Fruit fly (Drosophila melanogaster) whole organism, embryonic: ENCODE results near the gene SamDC.

Experiments
- Asciz ChIP-seq: fragments of 200-800 bp; sonication (Bioruptor generic); optimal IDR thresholded peaks from 2 replicates; lab custom pipeline; 2017; ENCODE audit warnings: missing biosample characterization, mild to moderate bottlenecking, missing genetic modification characterization, missing genetic modification reagents
- CG10209 ChIP-seq: fragments of 200-800 bp; sonication (Bioruptor generic); optimal IDR thresholded peaks from 3 replicates; lab custom pipeline; 2017; ENCODE audit warnings: missing biosample characterization, mild to moderate bottlenecking, missing genetic modification characterization, missing genetic modification reagents
- CG11093 ChIP-seq: fragments of 200-800 bp; sonication (Bioruptor generic); IDR thresholded peaks from 3 replicates; pipeline ENCODE4 v1.3.6; 2022; ENCODE audit warnings: missing biosample characterization, missing genetic modification characterization
- CG11398 ChIP-seq: fragments of 200-800 bp; sonication (Bioruptor generic); optimal IDR thresholded peaks from 2 replicates; lab custom pipeline; 2016; ENCODE audit warnings: missing biosample characterization, missing genetic modification characterization
- CG11456 ChIP-seq: fragments of 200-800 bp; sonication (Bioruptor generic); IDR thresholded peaks from 3 replicates; pipeline ENCODE4 v1.3.6; 2022; ENCODE audit warnings: missing biosample characterization, missing genetic modification characterization
- CG12659 ChIP-seq: fragments of 200-800 bp; sonication (Bioruptor generic); optimal IDR thresholded peaks from 3 replicates; lab custom pipeline; 2017; ENCODE audit warnings: mild to moderate bottlenecking, missing biosample characterization, missing genetic modification reagents, missing genetic modification characterization
- CG17802 ChIP-seq: fragments of 200-800 bp; sonication (Bioruptor generic); optimal IDR thresholded peaks from 2 replicates; lab custom pipeline; 2018; ENCODE audit warnings: missing biosample characterization, mild to moderate bottlenecking, missing genetic modification characterization, moderate library complexity
- CG2116 ChIP-seq: fragments of 200-800 bp; sonication (Bioruptor generic); optimal IDR thresholded peaks from 3 replicates; lab custom pipeline; 2018; ENCODE audit warnings: missing biosample characterization, mild to moderate bottlenecking, missing genetic modification characterization
- CG2129 ChIP-seq: fragments of 200-800 bp; sonication (Bioruptor generic); IDR thresholded peaks from 2 replicates; pipeline ENCODE4 v1.3.6; 2022; ENCODE audit warnings: missing biosample characterization, missing genetic modification characterization; ENCODE audit not compliant: partially characterized antibody
- CG2875 ChIP-seq: fragments of 200-800 bp; sonication (Bioruptor generic); optimal IDR thresholded peaks from 2 replicates; lab custom pipeline; 2017; ENCODE audit warnings: missing biosample characterization, mild to moderate bottlenecking, missing genetic modification characterization, missing genetic modification reagents
- CG30431 ChIP-seq: fragments of 200-800 bp; sonication (Bioruptor generic); optimal IDR thresholded peaks from 2 replicates; lab custom pipeline; 2017; ENCODE audit warnings: missing biosample characterization, missing genetic modification characterization
- CG33213 ChIP-seq: fragments of 200-800 bp; sonication (Bioruptor generic); optimal IDR thresholded peaks from 3 replicates; lab custom pipeline; 2016; ENCODE audit warnings: missing biosample characterization, missing genetic modification characterization
- CG42726 ChIP-seq: fragments of 200-800 bp; sonication (Bioruptor generic); IDR thresholded peaks from 2 replicates; pipeline ENCODE4 v1.3.6; 2022; ENCODE audit warnings: missing biosample characterization, missing genetic modification characterization; ENCODE audit not compliant: partially characterized antibody
- CG4404 ChIP-seq: fragments of 200-800 bp; sonication (Bioruptor generic); IDR thresholded peaks from 2 replicates; pipeline ENCODE4 v1.3.6; 2022; ENCODE audit warnings: missing biosample characterization, missing genetic modification characterization
- CG6254 ChIP-seq: fragments of 200-800 bp; sonication (Bioruptor generic); optimal IDR thresholded peaks from 3 replicates; lab custom pipeline; 2017; ENCODE audit warnings: mild to moderate bottlenecking, missing biosample characterization, missing genetic modification reagents, missing genetic modification characterization
- CG6683 ChIP-seq: fragments of 200-800 bp; sonication (Bioruptor generic); optimal IDR thresholded peaks from 2 replicates; lab custom pipeline; 2017; ENCODE audit warnings: missing biosample characterization, mild to moderate bottlenecking, missing genetic modification characterization, missing genetic modification reagents
- CG6813 ChIP-seq: fragments of 200-800 bp; sonication (Bioruptor generic); optimal IDR thresholded peaks from 2 replicates; lab custom pipeline; 2017; ENCODE audit warnings: missing biosample characterization, missing genetic modification characterization, mild to moderate bottlenecking, moderate library complexity, missing genetic modification reagents
- CG6854 ChIP-seq: fragments of 200-800 bp; sonication (Bioruptor generic); optimal IDR thresholded peaks from 3 replicates; lab custom pipeline; 2017; ENCODE audit warnings: missing biosample characterization, mild to moderate bottlenecking, missing genetic modification characterization
- CG7786 ChIP-seq: fragments of 200-800 bp; sonication (Bioruptor generic); optimal IDR thresholded peaks from 2 replicates; lab custom pipeline; 2016; ENCODE audit warnings: missing biosample characterization, missing genetic modification characterization
- CG7987 ChIP-seq: fragments of 200-800 bp; sonication (Bioruptor generic); optimal IDR thresholded peaks from 2 replicates; lab custom pipeline; 2018; ENCODE audit warnings: missing biosample characterization, mild to moderate bottlenecking, missing genetic modification characterization, moderate library complexity
- CG8924 ChIP-seq: fragments of 200-800 bp; optimal IDR thresholded peaks from 3 replicates; lab custom pipeline; 2019; ENCODE audit warnings: missing biosample characterization, mild to moderate bottlenecking, missing genetic modification characterization, moderate library complexity
- CG9215 ChIP-seq: fragments of 200-800 bp; sonication (Bioruptor generic); IDR thresholded peaks from 2 replicates; pipeline ENCODE4 v1.3.6; 2022; ENCODE audit warnings: missing biosample characterization, missing genetic modification characterization
- CG9609 ChIP-seq: fragments of 200-800 bp; sonication (Bioruptor generic); optimal IDR thresholded peaks from 3 replicates; lab custom pipeline; 2016; ENCODE audit warnings: missing biosample characterization, missing genetic modification characterization
- CG9817 ChIP-seq: fragments of 200-800 bp; sonication (Bioruptor generic); optimal IDR thresholded peaks from 2 replicates; lab custom pipeline; 2018; ENCODE audit warnings: missing biosample characterization, mild to moderate bottlenecking, missing genetic modification characterization, moderate library complexity
- CG9932 ChIP-seq: fragments of 200-800 bp; sonication (Bioruptor generic); IDR thresholded peaks from 2 replicates; pipeline ENCODE4 v1.3.6; 2022; ENCODE audit warnings: missing biosample characterization, missing genetic modification characterization
- CHES-1-like ChIP-seq: fragments of 200-800 bp; sonication (Bioruptor generic); optimal IDR thresholded peaks from 2 replicates; lab custom pipeline; 2016; ENCODE audit warnings: missing biosample characterization, missing genetic modification characterization
- D19A ChIP-seq: fragments of 200-800 bp; optimal IDR thresholded peaks from 3 replicates; lab custom pipeline; 2019; ENCODE audit warnings: missing biosample characterization, mild to moderate bottlenecking, missing genetic modification characterization, moderate library complexity
- Dad ChIP-seq: fragments of 200-800 bp; sonication (Bioruptor generic); optimal IDR thresholded peaks from 3 replicates; lab custom pipeline; 2016; ENCODE audit warnings: missing biosample characterization, missing genetic modification characterization
- E2f2 ChIP-seq: fragments of 200-800 bp; sonication (Bioruptor generic); IDR thresholded peaks from 2 replicates; pipeline ENCODE4 v1.3.6; 2022; ENCODE audit warnings: missing biosample characterization, missing genetic modification characterization
- HLHmδ ChIP-seq: fragments of 200-800 bp; sonication (Bioruptor generic); optimal IDR thresholded peaks from 2 replicates; lab custom pipeline; 2018; ENCODE audit warnings: missing biosample characterization, mild to moderate bottlenecking, missing genetic modification characterization, moderate library complexity
- Hand ChIP-seq: fragments of 200-800 bp; sonication (Bioruptor generic); optimal IDR thresholded peaks from 2 replicates; lab custom pipeline; 2017; ENCODE audit warnings: mild to moderate bottlenecking, missing biosample characterization, missing genetic modification reagents, missing genetic modification characterization
- Hmx ChIP-seq: fragments of 200-800 bp; sonication (Bioruptor generic); optimal IDR thresholded peaks from 2 replicates; lab custom pipeline; 2016; ENCODE audit warnings: missing biosample characterization, missing genetic modification characterization
- Hr3 ChIP-seq: fragments of 200-800 bp; sonication (Bioruptor generic); optimal IDR thresholded peaks from 3 replicates; lab custom pipeline; 2016; ENCODE audit warnings: missing biosample characterization, missing genetic modification characterization
- Lhr ChIP-seq: fragments of 200-800 bp; sonication (Bioruptor generic); optimal IDR thresholded peaks from 3 replicates; lab custom pipeline; 2017; ENCODE audit warnings: mild to moderate bottlenecking, missing biosample characterization, missing genetic modification reagents, missing genetic modification characterization
- MTF-1 ChIP-seq: fragments of 200-800 bp; sonication (Bioruptor generic); optimal IDR thresholded peaks from 2 replicates; lab custom pipeline; 2018; ENCODE audit warnings: missing biosample characterization, mild to moderate bottlenecking, missing genetic modification characterization, borderline replicate concordance
- NC2α ChIP-seq: fragments of 200-800 bp; sonication (Bioruptor generic); optimal IDR thresholded peaks from 2 replicates; lab custom pipeline; 2016; ENCODE audit warnings: missing biosample characterization, missing genetic modification characterization
- Neu2 ChIP-seq: fragments of 200-800 bp; sonication (Bioruptor generic); optimal IDR thresholded peaks from 3 replicates; lab custom pipeline; 2016; ENCODE audit warnings: missing biosample characterization, missing genetic modification characterization, borderline replicate concordance
- Nf-YC ChIP-seq: fragments of 200-800 bp; optimal IDR thresholded peaks from 3 replicates; lab custom pipeline; 2019; ENCODE audit warnings: missing biosample characterization, mild to moderate bottlenecking, missing genetic modification characterization, moderate library complexity
- Six4 ChIP-seq: fragments of 200-800 bp; sonication (Bioruptor generic); optimal IDR thresholded peaks from 2 replicates; lab custom pipeline; 2016; ENCODE audit warnings: missing biosample characterization, missing genetic modification characterization
- TFAM ChIP-seq: fragments of 200-800 bp; sonication (Bioruptor generic); optimal IDR thresholded peaks from 2 replicates; lab custom pipeline; 2017; ENCODE audit warnings: missing biosample characterization, missing genetic modification characterization, inconsistent platforms
- Xrp1 ChIP-seq: fragments of 200-800 bp; sonication (Bioruptor generic); IDR thresholded peaks from 2 replicates; pipeline ENCODE4 v1.3.6; 2022; ENCODE audit warnings: missing biosample characterization, missing genetic modification characterization
- en ChIP-seq: fragments of 200-800 bp; sonication (Bioruptor generic); optimal IDR thresholded peaks from 2 replicates; lab custom pipeline; 2016; ENCODE audit warnings: missing biosample characterization, missing genetic modification characterization
- gcm2 ChIP-seq: fragments of 200-800 bp; sonication (Bioruptor generic); optimal IDR thresholded peaks from 2 replicates; lab custom pipeline; 2016; ENCODE audit warnings: missing biosample characterization, missing genetic modification characterization
- mam ChIP-seq: fragments of 200-800 bp; sonication (Bioruptor generic); optimal IDR thresholded peaks from 3 replicates; lab custom pipeline; 2016; ENCODE audit warnings: missing biosample characterization, missing genetic modification characterization
- phol ChIP-seq: fragments of 200-800 bp; sonication (Bioruptor generic); optimal IDR thresholded peaks from 3 replicates; lab custom pipeline; 2018; ENCODE audit warnings: missing biosample characterization, mild to moderate bottlenecking, missing genetic modification characterization, moderate library complexity
- ssp ChIP-seq: fragments of 200-800 bp; sonication (Bioruptor generic); IDR thresholded peaks from 2 replicates; pipeline ENCODE4 v1.3.6; 2022; ENCODE audit warnings: missing biosample characterization, missing genetic modification characterization
- stwl ChIP-seq: fragments of 200-800 bp; sonication (Bioruptor generic); optimal IDR thresholded peaks from 3 replicates; lab custom pipeline; 2018; ENCODE audit warnings: missing biosample characterization, mild to moderate bottlenecking, missing genetic modification characterization, moderate library complexity
- trem ChIP-seq: fragments of 200-800 bp; optimal IDR thresholded peaks from 3 replicates; lab custom pipeline; 2019; ENCODE audit warnings: missing biosample characterization, mild to moderate bottlenecking, missing genetic modification characterization, moderate library complexity
- vvl ChIP-seq: fragments of 200-800 bp; sonication (Bioruptor generic); IDR thresholded peaks from 2 replicates; pipeline ENCODE4 v1.3.6; 2022; ENCODE audit warnings: missing biosample characterization, missing genetic modification characterization

SamDC gene

DNA sequence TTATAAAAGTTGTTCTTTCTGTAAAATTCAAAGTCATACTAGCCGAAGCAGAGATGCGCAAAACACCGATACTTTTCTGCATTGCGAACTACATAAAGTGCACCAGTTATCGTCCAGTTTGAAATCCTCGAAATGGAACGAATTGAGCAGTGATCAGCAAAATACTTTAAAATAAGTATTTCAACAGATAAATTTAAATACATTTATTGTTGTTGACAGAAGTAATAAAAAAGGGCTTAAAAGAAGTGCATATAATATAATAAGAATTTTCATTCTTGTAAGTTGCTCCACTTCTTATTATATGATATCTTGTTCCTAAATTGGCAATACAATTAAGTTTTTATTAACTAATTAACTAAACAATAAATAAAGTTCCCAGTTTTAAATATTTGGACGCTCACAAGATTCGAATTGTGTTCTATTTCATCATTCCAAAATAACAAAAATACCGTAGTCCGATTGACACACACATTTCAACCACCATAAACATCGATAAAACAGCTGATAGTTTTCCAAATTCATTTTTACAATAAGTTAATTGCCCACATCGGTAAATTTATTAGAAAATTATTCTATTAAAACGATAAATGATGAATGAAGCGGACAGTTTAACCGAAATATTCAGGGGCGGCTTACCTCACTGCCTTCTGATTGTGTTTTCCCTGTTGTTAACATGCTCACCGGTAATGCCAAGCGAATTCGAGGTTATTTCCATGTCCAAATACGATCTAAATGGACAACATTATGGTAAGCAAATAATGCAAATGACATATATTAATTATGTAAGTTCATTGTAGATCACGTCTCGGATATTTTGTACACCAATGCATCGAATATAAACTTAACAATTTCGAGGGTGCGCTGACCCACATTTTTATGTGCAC lies 24.7 kb upstream of the SamDC start, which contains the start of the genes Usp14 and CG4972 (continued):
- TF ChIP-seq CHES-1-like (GFP tag; lab: Kevin White, UChicago) (no peak), trem (tag; lab: Kevin White, UChicago) (peak; percentile 32), CG30431 (no peak), stwl (tag; lab: Kevin White, UChicago) (no peak), CG9215 (GFP tag; lab: Robert Waterston, UW) (no peak), Neu2 (GFP tag; lab: Kevin White, UChicago) (no peak), ssp (peak; percentile 83), CG2875 (no peak), CG9609 (GFP tag; lab: Kevin White, UChicago) (no peak), Nf-YC (tag; lab: Kevin White, UChicago) (no peak), CG33213 (no peak), Six4 (GFP tag; lab: Kevin White, UChicago) (no peak), E2f2 (GFP tag; lab: Robert Waterston, UW) (no peak), CG11398 (GFP tag; lab: Kevin White, UChicago) (no peak), en (GFP tag; lab: Kevin White, UChicago) (no peak), CG42726 (GFP tag; lab: Robert Waterston, UW) (0 out of 2 replicates have a peak, but pooled peaks have one; percentile 9), CG4404 (GFP tag; lab: Robert Waterston, UW) (no peak), CG11093 (no peak), HLHmδ (no peak), CG6854 (GFP tag; lab: Kevin White, UChicago) (no peak), TFAM (GFP tag; lab: Kevin White, UChicago) (no peak), CG2129 (GFP tag; lab: Robert Waterston, UW) (no peak; the same call in 1 of the 2 replicates), phol (tag; lab: Kevin White, UChicago) (peak; percentile 60), CG10209 (GFP tag; lab: Kevin White, UChicago) (no peak), CG7987 (GFP tag; lab: Kevin White, UChicago) (no peak), CG6813 (GFP tag; lab: Kevin White, UChicago) (no peak), Asciz (GFP tag; lab: Kevin White, UChicago) (no peak), Hr3 (GFP tag; lab: Kevin White, UChicago) (peak; percentile 0), Lhr (peak; percentile 9), CG17802 (tag; lab: Kevin White, UChicago) (peak; percentile 86), Hmx (GFP tag; lab: Kevin White, UChicago) (no peak), CG6254 (GFP tag; lab: Kevin White, UChicago) (no peak), CG9932 (no peak; the same call in 1 of the 2 replicates), Hand (GFP tag; lab: Kevin White, UChicago) (no peak), NC2α (GFP tag; lab: Kevin White, UChicago) (no peak), CG2116 (GFP tag; lab: Kevin White, UChicago) (peak; percentile 56), CG12659 (GFP tag; lab: Kevin White, UChicago) (peak; percentile 41), CG9817 (tag; lab: Kevin White, UChicago) (no peak), Xrp1 (GFP tag; lab: Robert Waterston, UW) (no peak), MTF-1 (GFP tag; lab: Kevin White, UChicago) (no peak), gcm2 (GFP tag; lab: Kevin White, UChicago) (no peak), Dad (no peak), CG11456 (GFP tag; lab: Robert Waterston, UW) (no peak), CG7786 (no peak), CG6683 (GFP tag; lab: Kevin White, UChicago) (no peak), CG8924 (tag; lab: Kevin White, UChicago) (peak; percentile 40), mam (GFP tag; lab: Kevin White, UChicago) (no peak), D19A (tag; lab: Kevin White, UChicago) (no peak), vvl (no peak)
